Worm (Caenorhabditis elegans): ENCODE data around the gene cyp-14A2.

The cyp-14A2 gene

DNA sequence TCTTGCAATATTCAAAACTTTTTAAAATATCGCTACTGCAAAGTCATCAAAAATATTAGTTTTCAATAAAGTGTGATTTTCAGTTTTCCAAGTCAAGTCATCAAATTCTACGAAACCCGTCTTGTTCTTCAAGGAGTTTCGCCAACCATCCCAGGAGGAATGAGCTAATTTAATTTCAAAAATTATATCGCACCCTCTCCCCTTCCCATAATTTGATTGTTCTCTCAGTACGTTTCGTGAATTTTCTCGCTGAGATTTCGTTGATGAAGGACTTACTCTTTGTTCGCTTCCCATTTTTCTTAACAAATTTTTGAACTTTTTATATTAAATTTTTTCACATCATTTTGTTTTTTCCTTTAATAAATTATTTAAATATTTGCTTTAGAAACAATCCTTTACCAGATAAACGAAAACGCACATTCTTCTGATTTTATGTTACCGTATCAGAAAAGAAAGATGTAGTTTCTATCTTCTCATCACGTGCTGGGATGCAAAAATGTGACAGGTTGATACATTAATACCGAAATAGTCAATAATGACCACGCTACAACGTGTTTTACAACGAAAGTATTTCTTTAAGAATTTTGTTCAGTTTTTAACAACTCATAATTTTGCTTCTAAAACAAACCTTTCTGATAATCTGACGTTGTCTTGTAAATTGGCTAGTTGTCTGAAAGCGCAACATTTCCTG, 22.7 kb downstream of the cyp-14A2 start:
- no peak for TF ChIP-seq lsy-27 (tag; optimal IDR thresholded peaks at IDR 0.05; ENCODE audit: borderline replicate concordance, insufficient read depth)
- no peak for TF ChIP-seq ceh-40 (GFP tag; IDR thresholded peaks at IDR 0.05)
- TF ChIP-seq egl-44 (GFP tag; IDR thresholded peaks at IDR 0.05) = no peak
- no peak for TF ChIP-seq ceh-27 (GFP tag; optimal IDR thresholded peaks at IDR 0.05)
- TF ChIP-seq ztf-26 (tag; optimal IDR thresholded peaks at IDR 0.05) = no peak

- no peak for TF ChIP-seq ztf-25 (GFP tag; IDR thresholded peaks at IDR 0.05)
- no peak for TF ChIP-seq ztf-28 (GFP tag; IDR thresholded peaks at IDR 0.05)
- no peak for TF ChIP-seq him-1 (tag; optimal IDR thresholded peaks at IDR 0.05)
- no peak for TF ChIP-seq snpc-1.3 (tag; optimal IDR thresholded peaks at IDR 0.05; ENCODE audit: insufficient read depth)
- TF ChIP-seq ccch-3 (GFP tag; optimal IDR thresholded peaks at IDR 0.05) = no peak
- no peak for TF ChIP-seq ceh-40 (GFP tag; IDR thresholded peaks at IDR 0.05)
- no peak for TF ChIP-seq hmg-1.2 (GFP tag; IDR thresholded peaks at IDR 0.05)
- TF ChIP-seq ets-4 (GFP tag; optimal IDR thresholded peaks at IDR 0.05) = no peak
These were observed 24.4 kb downstream of the cyp-14A2 start, which contains the start of gene hpl-1 for ce11 chrX:13245090-13245489. hpl-1 (plus strand) TSS chrX:13245390.

DNA sequence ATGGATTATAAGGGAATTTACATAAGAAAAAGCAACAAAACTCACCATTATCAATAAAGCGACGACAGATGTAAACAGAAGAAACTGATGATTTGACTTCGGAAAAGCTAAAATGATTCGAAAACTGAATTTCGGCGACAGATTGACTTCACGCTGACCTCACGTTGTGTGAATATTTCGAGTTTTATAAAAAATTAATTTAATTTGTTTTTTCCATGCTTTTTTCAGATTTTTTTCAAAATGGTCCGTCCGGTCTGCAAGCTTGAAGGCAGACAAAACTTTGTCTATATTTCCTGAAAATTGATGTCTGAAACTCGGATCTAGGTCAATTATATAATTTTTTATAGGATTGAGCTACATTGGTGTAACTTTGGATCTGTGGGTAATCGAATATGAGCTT, 27.3 kb downstream of the cyp-14A2 start, which contains the start of gene K08H2.5:
Gene K08H2.5 (minus strand): TSS at position 101 of the 400 bp plus-strand sequence.
- TF ChIP-seq aptf-3 (GFP tag; IDR thresholded peaks at IDR 0.05) = no peak
- no peak for TF ChIP-seq nhr-179 (tag; optimal IDR thresholded peaks at IDR 0.05)
- TF ChIP-seq egl-44 (GFP tag; IDR thresholded peaks at IDR 0.05) = no peak
- TF ChIP-seq madf-3 (GFP tag; IDR thresholded peaks at IDR 0.05) = no peak
- no peak for TF ChIP-seq T26A5.8 (tag; optimal IDR thresholded peaks at IDR 0.05)
- no peak for TF ChIP-seq F22D6.2 (tag; optimal IDR thresholded peaks at IDR 0.05)
- no peak for TF ChIP-seq nfya-1 (tag; optimal IDR thresholded peaks at IDR 0.05; ENCODE audit: borderline replicate concordance, insufficient read depth)

- TF ChIP-seq ztf-22 (GFP tag; optimal IDR thresholded peaks at IDR 0.05) (no peak), egl-44 (GFP tag; IDR thresholded peaks at IDR 0.05) (no peak), ZK185.1 (tag; optimal IDR thresholded peaks at IDR 0.05; ENCODE audit: poor library complexity, severe bottlenecking) (no peak), ceh-40 (GFP tag; IDR thresholded peaks at IDR 0.05) (no peak), F39B2.1 (GFP tag; IDR thresholded peaks at IDR 0.05) (no peak), hlh-26 (GFP tag; conservative IDR thresholded peaks at IDR 0.05) (no peak), madf-6 (GFP tag; IDR thresholded peaks at IDR 0.05) (no peak)
These were observed 31.3 kb downstream of the cyp-14A2 start, which contains the start of gene K08H2.4 for ce11 chrX:13238197-13238596. K08H2.4 (plus strand) TSS chrX:13238497.

DNA sequence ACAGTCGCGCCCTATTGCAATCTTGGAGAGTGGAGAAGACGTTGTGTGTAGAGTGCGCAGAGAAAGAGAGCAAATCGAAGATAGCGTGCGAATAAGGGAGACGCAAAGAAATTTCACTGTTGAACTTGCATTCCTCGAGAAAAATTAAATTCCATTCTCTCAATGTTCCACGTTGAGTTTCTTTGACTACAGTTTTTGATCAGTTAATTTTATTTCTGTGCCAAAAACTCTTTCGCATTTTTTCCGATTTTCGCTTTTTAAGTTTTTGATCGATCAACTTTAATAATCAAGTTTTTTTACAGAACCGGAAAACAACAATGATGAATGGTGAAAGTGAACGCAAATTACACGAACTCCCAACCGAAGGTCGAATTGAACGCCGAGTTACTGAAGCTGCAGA, 32.4 kb downstream of the cyp-14A2 start, which contains the start of gene K08H2.3:
Gene K08H2.3 (plus strand): TSS at position 301 of the 400 bp plus-strand sequence.
- TF ChIP-seq lin-40 (tag; optimal IDR thresholded peaks at IDR 0.05) = no peak
- no peak for TF ChIP-seq ceh-58 (GFP tag; IDR thresholded peaks at IDR 0.05)
- TF ChIP-seq ama-1 (optimal IDR thresholded peaks at IDR 0.05) = no peak
- TF ChIP-seq ama-1 (GFP tag; optimal IDR thresholded peaks at IDR 0.05) = no peak
- TF ChIP-seq ztf-26 (tag; optimal IDR thresholded peaks at IDR 0.05) = no peak
- TF ChIP-seq pbrm-1 (GFP tag; IDR thresholded peaks at IDR 0.05) = no peak
- TF ChIP-seq rcor-1 (GFP tag; IDR thresholded peaks at IDR 0.05) = no peak
- TF ChIP-seq egl-18 (GFP tag; IDR thresholded peaks at IDR 0.05) = no peak
- no peak for TF ChIP-seq mxl-1 (tag; optimal IDR thresholded peaks at IDR 0.05)
- TF ChIP-seq dox-1 (GFP tag; IDR thresholded peaks at IDR 0.05) = no peak
- no peak for TF ChIP-seq rec-8 (tag; optimal IDR thresholded peaks at IDR 0.05)
- TF ChIP-seq snpc-4 (GFP tag; optimal IDR thresholded peaks at IDR 0.05) = no peak
- TF ChIP-seq snpc-4 (tag; optimal IDR thresholded peaks at IDR 0.05) = no peak
- TF ChIP-seq ztf-6 (GFP tag; IDR thresholded peaks at IDR 0.05) = no peak
- TF ChIP-seq hmg-1.2 (GFP tag; IDR thresholded peaks at IDR 0.05) = no peak
